Worm (Caenorhabditis elegans) whole organism, L4 larva: ENCODE measurements around the gene npr-4.
"Not testable (repeated sequence)": the region's sequence is repeated elsewhere in the genome, so short reads cannot be mapped to it uniquely, and the experiment has no call there.

ENCODE experiments used
- D1046.2 ChIP-seq: fragments of 200-800 bp; sonication (Bioruptor generic); IDR thresholded peaks from 2 replicates; pipeline ENCODE4 v1.3.6; 2022; ENCODE audit warnings: missing genetic modification characterization, missing compliant biosample characterization
- ZK546.5 ChIP-seq, 2 experiments: sonication (generic microtip); optimal IDR thresholded peaks; 2 replicates each; lab custom pipeline; 2017; ENCODE audit warnings: missing biosample characterization in 2 of 2, missing genetic modification characterization in 2 of 2
- aly-2 ChIP-seq: sonication (generic microtip); optimal IDR thresholded peaks from 2 replicates; lab custom pipeline; 2018; ENCODE audit warnings: missing biosample characterization, missing genetic modification characterization
- daf-8 ChIP-seq: fragments of 200-800 bp; sonication (Bioruptor generic); IDR thresholded peaks from 2 replicates; pipeline ENCODE4 v1.3.6; 2022; ENCODE audit warnings: missing genetic modification characterization, missing compliant biosample characterization
- duxl-1 ChIP-seq: sonication (generic microtip); optimal IDR thresholded peaks from 2 replicates; lab custom pipeline; 2016; ENCODE audit warnings: mild to moderate bottlenecking, missing genetic modification characterization, moderate library complexity, missing compliant biosample characterization; ENCODE audit not compliant: poor library complexity
- fkh-10 ChIP-seq: fragments of 150-350 bp; optimal IDR thresholded peaks from 2 replicates; lab custom pipeline; 2014; ENCODE audit warnings: missing biosample characterization, missing genetic modification reagents, missing genetic modification characterization
- lin-38 ChIP-seq: fragments of 200-800 bp; sonication (Bioruptor generic); IDR thresholded peaks from 2 replicates; pipeline ENCODE4 v1.3.6; 2022; ENCODE audit warnings: missing genetic modification reagents, missing genetic modification characterization, missing compliant biosample characterization
- ztf-11 ChIP-seq: fragments of 150-350 bp; optimal IDR thresholded peaks from 2 replicates; lab custom pipeline; 2014; ENCODE audit warnings: missing biosample characterization, missing genetic modification characterization

- TF ChIP-seq daf-8 (GFP tag; lab: Robert Waterston, UW); duxl-1; fkh-10; lin-38 (GFP tag; lab: Robert Waterston, UW); ZK546.5 (tag; optimal IDR thresholded peaks at IDR 0.05; lab: Kevin White, UChicago); ztf-11 (tag; lab: Kevin White, UChicago); aly-2 (tag; lab: Kevin White, UChicago); D1046.2 (GFP tag; lab: Robert Waterston, UW): not testable (repeated sequence)
These were observed 26.6 kb upstream of the npr-4 start for ce11 chrX:12578052-12578451.
